Worm (Caenorhabditis elegans): Measurements from ENCODE around the gene fbxb-63.

ce11 chrV:19259403-19259802, 44.1 kb downstream of the fbxb-63 start:
- TF ChIP-seq elt-2 (tag; optimal IDR thresholded peaks at IDR 0.05), result no peak
- TF ChIP-seq nhr-28 (tag; optimal IDR thresholded peaks at IDR 0.05), result no peak
- no peak for TF ChIP-seq elt-3 (tag; optimal IDR thresholded peaks at IDR 0.05)
- no peak for TF ChIP-seq nhr-12 (tag; optimal IDR thresholded peaks at IDR 0.05)
- no peak for TF ChIP-seq aly-2 (tag; optimal IDR thresholded peaks at IDR 0.05)
- no peak for TF ChIP-seq nhr-237 (tag; optimal IDR thresholded peaks at IDR 0.05)
- no peak for TF ChIP-seq pha-4 (tag; optimal IDR thresholded peaks at IDR 0.05)
- no peak for TF ChIP-seq ama-1 (optimal IDR thresholded peaks at IDR 0.05)
- TF ChIP-seq fos-1 (tag; optimal IDR thresholded peaks at IDR 0.05), result no peak
- TF ChIP-seq fkh-10 (GFP tag; optimal IDR thresholded peaks at IDR 0.05), result no peak
- TF ChIP-seq nhr-43 (tag; optimal IDR thresholded peaks at IDR 0.05; ENCODE audit: poor library complexity, severe bottlenecking), result no peak
- TF ChIP-seq snpc-4 (tag; optimal IDR thresholded peaks at IDR 0.05), result no peak
